Worm (Caenorhabditis elegans) whole organism, early embryonic: ENCODE results near the gene hrpl-1.
A peak's percentile ranks its signal among the peaks of the same experiment; 100 is the strongest.

Source experiments
- B0310.2 ChIP-seq: sonication (generic microtip); optimal IDR thresholded peaks from 2 replicates; lab custom pipeline; 2016; ENCODE audit warnings: mild to moderate bottlenecking, missing genetic modification characterization, missing compliant biosample characterization
- F13C5.2 ChIP-seq: sonication (generic microtip); optimal IDR thresholded peaks from 2 replicates; lab custom pipeline; 2017; ENCODE audit warnings: mild to moderate bottlenecking, missing genetic modification characterization, inconsistent platforms, missing compliant biosample characterization
- aly-1 ChIP-seq: sonication (generic microtip); optimal IDR thresholded peaks from 2 replicates; lab custom pipeline; 2016; ENCODE audit warnings: missing genetic modification characterization, missing compliant biosample characterization
- ama-1 ChIP-seq: fragments of 150-350 bp; optimal IDR thresholded peaks from 2 replicates; lab custom pipeline; 2014
- ceh-13 ChIP-seq: fragments of 200-800 bp; sonication (Bioruptor generic); optimal IDR thresholded peaks from 2 replicates; lab custom pipeline; 2018; ENCODE audit warnings: mild to moderate bottlenecking, missing genetic modification characterization, missing compliant biosample characterization
- ceh-36 ChIP-seq: sonication (generic microtip); optimal IDR thresholded peaks from 2 replicates; lab custom pipeline; 2016; ENCODE audit warnings: missing genetic modification characterization, inconsistent platforms, missing compliant biosample characterization
- ets-7 ChIP-seq: sonication (generic microtip); optimal IDR thresholded peaks from 2 replicates; lab custom pipeline; 2016; ENCODE audit warnings: missing genotype, missing genetic modification characterization, missing compliant biosample characterization
- flt-1 ChIP-seq: fragments of 200-800 bp; sonication (Bioruptor generic); IDR thresholded peaks from 2 replicates; pipeline ENCODE4 v1.3.6; 2022; ENCODE audit warnings: missing genetic modification characterization, missing compliant biosample characterization
- hmbx-1 ChIP-seq: sonication (generic microtip); optimal IDR thresholded peaks from 2 replicates; lab custom pipeline; 2016; ENCODE audit warnings: mild to moderate bottlenecking, missing genetic modification characterization, missing compliant biosample characterization
- hmg-4 ChIP-seq: fragments of 200-800 bp; sonication (Bioruptor generic); optimal IDR thresholded peaks from 2 replicates; lab custom pipeline; 2018; ENCODE audit warnings: mild to moderate bottlenecking, missing genetic modification characterization, missing compliant biosample characterization
- hnd-1 ChIP-seq: sonication (generic microtip); optimal IDR thresholded peaks from 2 replicates; lab custom pipeline; 2016; ENCODE audit warnings: missing genetic modification characterization, missing compliant biosample characterization
- pes-1 ChIP-seq: fragments of 200-800 bp; sonication (Bioruptor generic); IDR thresholded peaks from 2 replicates; pipeline ENCODE4 v1.3.6; 2022; ENCODE audit warnings: missing genetic modification reagents, missing genetic modification characterization, missing compliant biosample characterization
- scrt-1 ChIP-seq: fragments of 200-800 bp; sonication (Bioruptor generic); IDR thresholded peaks from 2 replicates; pipeline ENCODE4 v1.3.6; 2022; ENCODE audit warnings: missing genetic modification characterization, missing compliant biosample characterization
- sea-1 ChIP-seq: fragments of 200-800 bp; sonication (Bioruptor generic); conservative IDR thresholded peaks from 2 replicates; pipeline ENCODE4 v1.3.6; 2022; ENCODE audit warnings: missing genetic modification characterization, missing compliant biosample characterization
- tbx-11 ChIP-seq: fragments of 200-800 bp; sonication (Bioruptor generic); IDR thresholded peaks from 2 replicates; pipeline ENCODE4 v1.3.6; 2022; ENCODE audit warnings: missing genetic modification characterization, missing compliant biosample characterization
- tbx-37 ChIP-seq: fragments of 200-800 bp; sonication (Bioruptor generic); conservative IDR thresholded peaks from 2 replicates; pipeline ENCODE4 v1.3.6; 2022; ENCODE audit warnings: missing genetic modification reagents, missing genetic modification characterization, missing compliant biosample characterization
- tra-4 ChIP-seq: sonication (generic microtip); optimal IDR thresholded peaks from 2 replicates; lab custom pipeline; 2017; ENCODE audit warnings: missing genetic modification characterization, missing compliant biosample characterization

The hrpl-1 gene

DNA sequence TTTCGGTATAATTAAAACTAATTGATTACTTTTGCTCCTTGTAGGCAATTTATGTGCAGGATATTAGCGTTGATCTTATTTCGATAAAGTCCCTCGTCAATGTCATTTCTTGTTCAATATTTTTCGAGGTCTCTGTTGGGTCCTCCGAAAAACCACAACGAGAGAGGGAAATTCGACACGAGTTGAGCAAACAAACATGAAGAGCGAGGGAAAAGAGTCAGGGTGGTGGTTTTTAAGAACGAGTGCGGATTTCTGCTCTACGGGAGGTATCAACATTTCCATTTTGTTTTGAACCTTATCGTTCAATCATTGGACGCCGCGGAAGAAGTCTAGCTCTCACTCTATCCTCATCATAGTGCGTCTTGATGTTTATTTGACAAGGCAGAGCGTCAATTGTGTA, 36.2 kb downstream of the hrpl-1 start:
- no peak for TF ChIP-seq tbx-11 (GFP tag; lab: Robert Waterston, UW)
- no peak for TF ChIP-seq tbx-37 (GFP tag; lab: Robert Waterston, UW)
- TF ChIP-seq tra-4 (tag; lab: Kevin White, UChicago) = no peak
- no peak for TF ChIP-seq hmbx-1
- no peak for TF ChIP-seq ceh-13
- TF ChIP-seq aly-1 (tag; lab: Kevin White, UChicago) = no peak
- TF ChIP-seq scrt-1 (GFP tag; lab: Robert Waterston, UW) = no peak
- no peak for TF ChIP-seq ama-1 (lab: Kevin White, UChicago)

DNA sequence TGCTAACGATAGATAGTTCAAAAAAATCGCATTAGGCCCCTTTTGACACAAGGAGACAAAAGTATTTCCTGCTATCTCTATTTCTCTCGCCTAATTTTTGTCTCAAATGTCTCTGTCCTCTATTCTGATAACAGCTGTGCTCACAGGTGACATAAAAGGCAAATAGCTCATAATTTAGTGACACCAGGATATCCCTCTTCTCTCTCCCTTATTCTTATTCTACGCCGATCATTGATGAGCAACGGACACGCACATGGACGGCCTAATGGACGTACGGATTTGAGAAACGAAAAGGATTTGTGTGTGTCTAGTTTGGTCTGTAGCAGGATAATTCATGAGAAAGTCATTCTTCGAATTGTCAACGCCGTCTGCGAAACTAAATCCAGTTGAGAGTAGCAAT, 37.4 kb downstream of the hrpl-1 start:
- TF ChIP-seq pes-1 (GFP tag; lab: Robert Waterston, UW) = no peak
- no peak for TF ChIP-seq hnd-1
- TF ChIP-seq ceh-36 = no peak
- TF ChIP-seq tbx-37 (GFP tag; lab: Robert Waterston, UW) = no peak
- TF ChIP-seq tra-4 (tag; lab: Kevin White, UChicago) = no peak
- TF ChIP-seq B0310.2 = no peak
- no peak for TF ChIP-seq ceh-13
- TF ChIP-seq flt-1 = no peak
- TF ChIP-seq F13C5.2 (tag; lab: Kevin White, UChicago) = no peak
- no peak for TF ChIP-seq hmg-4 (GFP tag; lab: Kevin White, UChicago)
- TF ChIP-seq tbx-11 (GFP tag; lab: Robert Waterston, UW) = no peak

- no peak for TF ChIP-seq hnd-1
- TF ChIP-seq tbx-11 (GFP tag; lab: Robert Waterston, UW) = peak; percentile 26; the same call in 1 of the 2 replicates
- no peak for TF ChIP-seq sea-1 (GFP tag; lab: Robert Waterston, UW)
- no peak for TF ChIP-seq ceh-13
- no peak for TF ChIP-seq ets-7
- TF ChIP-seq B0310.2 = no peak
- no peak for TF ChIP-seq tbx-37 (GFP tag; lab: Robert Waterston, UW)
- TF ChIP-seq scrt-1 (GFP tag; lab: Robert Waterston, UW) = no peak
- no peak for TF ChIP-seq hmbx-1
These were observed 38.0 kb downstream of the hrpl-1 start for ce11 chrII:6936528-6936927.

DNA sequence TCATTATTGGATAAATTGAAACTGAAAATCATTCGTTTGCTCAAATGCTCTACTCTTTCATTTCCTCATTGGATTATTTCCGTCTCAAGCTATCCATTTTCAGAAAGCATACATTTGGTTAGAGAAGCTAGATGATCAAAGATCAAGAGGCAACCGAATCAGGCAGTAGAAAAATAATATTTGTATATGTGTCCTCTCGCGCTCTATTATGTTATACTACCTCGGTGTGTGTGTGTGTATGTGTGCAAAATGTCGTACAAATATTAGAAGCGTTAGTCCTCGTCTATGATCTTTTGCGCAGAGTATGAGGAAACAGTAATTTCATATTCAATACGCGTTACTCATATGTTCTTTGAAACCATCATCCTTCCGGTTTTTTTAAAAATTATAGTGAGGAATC, 38.5 kb downstream of the hrpl-1 start:
- no peak for TF ChIP-seq hmg-4 (GFP tag; lab: Kevin White, UChicago)
- no peak for TF ChIP-seq ets-7
- TF ChIP-seq sea-1 (GFP tag; lab: Robert Waterston, UW) = no peak
- TF ChIP-seq F13C5.2 (tag; lab: Kevin White, UChicago) = no peak
- no peak for TF ChIP-seq ama-1 (lab: Kevin White, UChicago)
- no peak for TF ChIP-seq tra-4 (tag; lab: Kevin White, UChicago)
- no peak for TF ChIP-seq flt-1
- TF ChIP-seq tbx-37 (GFP tag; lab: Robert Waterston, UW) = no peak
- TF ChIP-seq ceh-36 = no peak
- TF ChIP-seq pes-1 (GFP tag; lab: Robert Waterston, UW) = no peak
- no peak for TF ChIP-seq hnd-1
- no peak for TF ChIP-seq hmbx-1
- no peak for TF ChIP-seq scrt-1 (GFP tag; lab: Robert Waterston, UW)
- no peak for TF ChIP-seq ceh-13
- no peak for TF ChIP-seq B0310.2
- TF ChIP-seq aly-1 (tag; lab: Kevin White, UChicago) = no peak
- no peak for TF ChIP-seq tbx-11 (GFP tag; lab: Robert Waterston, UW)

DNA sequence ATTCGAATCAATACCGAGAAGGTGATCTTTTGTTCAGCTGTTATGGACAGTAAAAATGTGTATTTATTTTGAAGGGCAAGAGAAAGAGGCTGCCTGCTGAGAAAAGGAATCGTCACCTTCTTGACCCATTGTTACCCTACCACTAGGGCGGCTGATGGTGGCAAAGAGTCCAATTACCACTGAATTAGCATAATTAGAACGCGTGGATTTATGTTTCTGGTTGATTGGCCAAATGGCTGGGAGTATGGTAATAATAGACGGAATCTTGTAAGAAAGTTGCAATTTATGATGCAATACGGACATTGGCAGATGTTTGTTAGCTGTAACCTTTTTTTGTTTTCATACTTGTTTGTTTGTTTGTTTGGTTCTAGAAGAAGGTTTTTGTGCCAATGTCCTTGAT, 41.3 kb downstream of the hrpl-1 start:
- TF ChIP-seq ama-1 (lab: Kevin White, UChicago) (no peak), hmbx-1 (no peak), aly-1 (tag; lab: Kevin White, UChicago) (no peak), ceh-13 (no peak), hnd-1 (no peak), sea-1 (GFP tag; lab: Robert Waterston, UW) (no peak), flt-1 (no peak), pes-1 (GFP tag; lab: Robert Waterston, UW) (no peak), tra-4 (tag; lab: Kevin White, UChicago) (no peak), ceh-36 (no peak)

ce11 chrII:6940726-6941230, 42.2 kb downstream of the hrpl-1 start:
- TF ChIP-seq ceh-36 = no peak
- TF ChIP-seq flt-1 = no peak
- TF ChIP-seq aly-1 (tag; lab: Kevin White, UChicago) = no peak
- TF ChIP-seq sea-1 (GFP tag; lab: Robert Waterston, UW) = no peak

- TF ChIP-seq tra-4 (tag; lab: Kevin White, UChicago) (no peak), ceh-36 (no peak), ama-1 (lab: Kevin White, UChicago) (no peak), ceh-13 (no peak), scrt-1 (GFP tag; lab: Robert Waterston, UW) (no peak), pes-1 (GFP tag; lab: Robert Waterston, UW) (no peak), B0310.2 (no peak), aly-1 (tag; lab: Kevin White, UChicago) (no peak), flt-1 (no peak), F13C5.2 (tag; lab: Kevin White, UChicago) (no peak), tbx-37 (GFP tag; lab: Robert Waterston, UW) (no peak), ets-7 (no peak), hmbx-1 (no peak), hnd-1 (no peak), tbx-11 (GFP tag; lab: Robert Waterston, UW) (no peak), hmg-4 (GFP tag; lab: Kevin White, UChicago) (no peak), sea-1 (GFP tag; lab: Robert Waterston, UW) (no peak)
These were observed 43.0 kb downstream of the hrpl-1 start for ce11 chrII:6941520-6941919.

ce11 chrII:6943299-6944051, 44.9 kb downstream of the hrpl-1 start:
- no peak for TF ChIP-seq ceh-13
- TF ChIP-seq F13C5.2 (tag; lab: Kevin White, UChicago) = peak; percentile 76
- TF ChIP-seq aly-1 (tag; lab: Kevin White, UChicago) = peak; percentile 41
- no peak for TF ChIP-seq ama-1 (lab: Kevin White, UChicago)
- no peak for TF ChIP-seq tbx-11 (GFP tag; lab: Robert Waterston, UW)
- TF ChIP-seq tra-4 (tag; lab: Kevin White, UChicago) = no peak
- no peak for TF ChIP-seq hnd-1
- TF ChIP-seq ceh-36 = peak; percentile 43
- no peak for TF ChIP-seq scrt-1 (GFP tag; lab: Robert Waterston, UW)
- TF ChIP-seq hmg-4 (GFP tag; lab: Kevin White, UChicago) = peak; percentile 84
- no peak for TF ChIP-seq pes-1 (GFP tag; lab: Robert Waterston, UW)
- no peak for TF ChIP-seq tbx-37 (GFP tag; lab: Robert Waterston, UW)
- no peak for TF ChIP-seq hmbx-1
- TF ChIP-seq B0310.2 = no peak
- TF ChIP-seq flt-1 = no peak
- no peak for TF ChIP-seq sea-1 (GFP tag; lab: Robert Waterston, UW)
